Worm (Caenorhabditis elegans): ENCODE measurements around the gene ZK669.3.

DNA sequence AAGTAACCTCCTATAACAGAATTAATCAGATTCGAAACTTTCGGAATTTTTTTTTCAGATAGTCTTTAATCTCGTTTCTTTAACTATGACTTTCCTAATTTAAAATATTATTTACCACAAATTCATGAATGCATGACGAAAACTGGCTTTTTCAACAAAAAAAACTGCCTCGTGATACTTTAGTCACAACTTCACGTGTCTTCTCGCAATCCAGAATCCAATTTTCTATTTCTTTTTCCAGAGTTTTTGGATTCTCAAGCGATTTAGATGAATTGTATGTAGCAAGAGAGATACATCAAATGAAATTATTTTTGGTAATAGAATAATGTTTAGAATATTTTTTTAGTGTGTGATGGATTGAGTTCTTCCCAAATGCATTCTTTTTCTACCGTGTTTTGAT lies 20.8 kb upstream of the ZK669.3 start:
- TF ChIP-seq fkh-3 (tag; optimal IDR thresholded peaks at IDR 0.05), result no peak
- no peak for TF ChIP-seq hlh-12 (tag; optimal IDR thresholded peaks at IDR 0.05)
- no peak for TF ChIP-seq madf-3 (GFP tag; IDR thresholded peaks at IDR 0.05)
